Worm (Caenorhabditis elegans): ENCODE measurements around the gene srxa-19.

DNA sequence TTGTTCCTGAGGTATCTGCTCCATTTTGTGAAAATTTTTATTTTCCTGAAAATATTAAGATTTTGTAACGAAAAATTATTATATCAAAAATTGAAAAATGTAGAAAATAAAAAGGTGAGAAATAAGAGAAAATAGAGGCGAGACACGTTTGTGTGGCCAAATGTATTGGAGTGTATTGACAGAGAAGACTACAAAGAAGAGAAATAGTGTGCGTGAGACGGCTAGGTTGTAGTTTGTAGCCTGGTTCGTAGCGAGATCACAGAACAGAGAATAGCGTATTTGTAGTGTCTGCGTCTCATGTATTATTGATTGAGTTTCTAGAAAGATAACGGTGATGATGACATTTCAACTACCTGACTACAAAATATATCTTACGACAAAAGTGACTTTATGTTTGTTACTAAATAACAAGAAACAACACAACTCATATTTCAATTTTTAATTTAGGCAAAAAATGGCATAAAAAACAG lies 38.5 kb downstream of the srxa-19 start, which contains the start of gene nhr-12:
- TF ChIP-seq flt-1 (GFP tag; IDR thresholded peaks at IDR 0.05) (no peak), ztf-23 (GFP tag; IDR thresholded peaks at IDR 0.05) (no peak), ref-1 (GFP tag; conservative IDR thresholded peaks at IDR 0.05) (no peak), cog-1 (tag; optimal IDR thresholded peaks at IDR 0.05) (no peak), klf-2 (GFP tag; conservative IDR thresholded peaks at IDR 0.05) (no peak), tab-1 (GFP tag; IDR thresholded peaks at IDR 0.05) (no peak), T22C8.4 (GFP tag; IDR thresholded peaks at IDR 0.05) (no peak)
